Worm (Caenorhabditis elegans): Measurements from ENCODE around the gene F44E7.4.

ce11 chrV:5760132-5760531 is 16.6 kb downstream of the F44E7.4 start, which contains the start of gene C53A3.1:
- TF ChIP-seq snpc-4 (tag; optimal IDR thresholded peaks at IDR 0.05) (no peak), fkh-10 (GFP tag; optimal IDR thresholded peaks at IDR 0.05) (no peak), nhr-76 (tag; optimal IDR thresholded peaks at IDR 0.05) (no peak), elt-3 (tag; optimal IDR thresholded peaks at IDR 0.05) (no peak), blmp-1 (tag; optimal IDR thresholded peaks at IDR 0.05) (no peak), unc-62 (GFP tag; optimal IDR thresholded peaks at IDR 0.05) (no peak), nhr-12 (tag; optimal IDR thresholded peaks at IDR 0.05) (no peak), ama-1 (optimal IDR thresholded peaks at IDR 0.05) (no peak), jun-1 (tag; optimal IDR thresholded peaks at IDR 0.05) (no peak), nhr-85 (tag) (no peak), fkh-8 (tag; optimal IDR thresholded peaks at IDR 0.05) (no peak), fos-1 (tag; optimal IDR thresholded peaks at IDR 0.05) (no peak), unc-130 (tag; optimal IDR thresholded peaks at IDR 0.05) (no peak)

Measured in whole organism, L1 larva.